Worm (Caenorhabditis elegans) whole organism, early embryonic: Measurements from ENCODE around the gene fbxa-59.

ENCODE experiments used
- F13C5.2 ChIP-seq: sonication (generic microtip); optimal IDR thresholded peaks from 2 replicates; lab custom pipeline; 2017; ENCODE audit warnings: mild to moderate bottlenecking, missing genetic modification characterization, inconsistent platforms, missing compliant biosample characterization
- aly-1 ChIP-seq: sonication (generic microtip); optimal IDR thresholded peaks from 2 replicates; lab custom pipeline; 2016; ENCODE audit warnings: missing genetic modification characterization, missing compliant biosample characterization
- ama-1 ChIP-seq: fragments of 150-350 bp; optimal IDR thresholded peaks from 2 replicates; lab custom pipeline; 2014
- ceh-36 ChIP-seq: sonication (generic microtip); optimal IDR thresholded peaks from 2 replicates; lab custom pipeline; 2016; ENCODE audit warnings: missing genetic modification characterization, inconsistent platforms, missing compliant biosample characterization
- ets-7 ChIP-seq: sonication (generic microtip); optimal IDR thresholded peaks from 2 replicates; lab custom pipeline; 2016; ENCODE audit warnings: missing genotype, missing genetic modification characterization, missing compliant biosample characterization
- flt-1 ChIP-seq: fragments of 200-800 bp; sonication (Bioruptor generic); IDR thresholded peaks from 2 replicates; pipeline ENCODE4 v1.3.6; 2022; ENCODE audit warnings: missing genetic modification characterization, missing compliant biosample characterization
- hmbx-1 ChIP-seq: sonication (generic microtip); optimal IDR thresholded peaks from 2 replicates; lab custom pipeline; 2016; ENCODE audit warnings: mild to moderate bottlenecking, missing genetic modification characterization, missing compliant biosample characterization
- hmg-4 ChIP-seq: fragments of 200-800 bp; sonication (Bioruptor generic); optimal IDR thresholded peaks from 2 replicates; lab custom pipeline; 2018; ENCODE audit warnings: mild to moderate bottlenecking, missing genetic modification characterization, missing compliant biosample characterization
- hnd-1 ChIP-seq: sonication (generic microtip); optimal IDR thresholded peaks from 2 replicates; lab custom pipeline; 2016; ENCODE audit warnings: missing genetic modification characterization, missing compliant biosample characterization
- pes-1 ChIP-seq: fragments of 200-800 bp; sonication (Bioruptor generic); IDR thresholded peaks from 2 replicates; pipeline ENCODE4 v1.3.6; 2022; ENCODE audit warnings: missing genetic modification reagents, missing genetic modification characterization, missing compliant biosample characterization
- scrt-1 ChIP-seq: fragments of 200-800 bp; sonication (Bioruptor generic); IDR thresholded peaks from 2 replicates; pipeline ENCODE4 v1.3.6; 2022; ENCODE audit warnings: missing genetic modification characterization, missing compliant biosample characterization
- sea-1 ChIP-seq: fragments of 200-800 bp; sonication (Bioruptor generic); conservative IDR thresholded peaks from 2 replicates; pipeline ENCODE4 v1.3.6; 2022; ENCODE audit warnings: missing genetic modification characterization, missing compliant biosample characterization
- tbx-11 ChIP-seq: fragments of 200-800 bp; sonication (Bioruptor generic); IDR thresholded peaks from 2 replicates; pipeline ENCODE4 v1.3.6; 2022; ENCODE audit warnings: missing genetic modification characterization, missing compliant biosample characterization
- tbx-37 ChIP-seq: fragments of 200-800 bp; sonication (Bioruptor generic); conservative IDR thresholded peaks from 2 replicates; pipeline ENCODE4 v1.3.6; 2022; ENCODE audit warnings: missing genetic modification reagents, missing genetic modification characterization, missing compliant biosample characterization
- tra-4 ChIP-seq: sonication (generic microtip); optimal IDR thresholded peaks from 2 replicates; lab custom pipeline; 2017; ENCODE audit warnings: missing genetic modification characterization, missing compliant biosample characterization

The fbxa-59 gene

ce11 chrIII:896904-897303, 46.4 kb downstream of the fbxa-59 start:
- TF ChIP-seq hnd-1 = no peak
- TF ChIP-seq tbx-11 (GFP tag; lab: Robert Waterston, UW) = no peak
- no peak for TF ChIP-seq flt-1 (GFP tag; lab: Robert Waterston, UW)
- no peak for TF ChIP-seq pes-1 (GFP tag; lab: Robert Waterston, UW)
- no peak for TF ChIP-seq aly-1
- no peak for TF ChIP-seq tbx-37 (GFP tag; lab: Robert Waterston, UW)
- no peak for TF ChIP-seq tra-4 (tag; lab: Kevin White, UChicago)
- no peak for TF ChIP-seq hmbx-1 (tag; lab: Kevin White, UChicago)
- TF ChIP-seq sea-1 (GFP tag; lab: Robert Waterston, UW) = no peak
- TF ChIP-seq F13C5.2 (tag; lab: Kevin White, UChicago) = no peak

- TF ChIP-seq ets-7 (no peak), hmg-4 (GFP tag; lab: Kevin White, UChicago) (no peak), pes-1 (GFP tag; lab: Robert Waterston, UW) (no peak), tbx-11 (GFP tag; lab: Robert Waterston, UW) (no peak)
These were observed 47.8 kb downstream of the fbxa-59 start, which contains the start of the genes ztf-18 and F23H11.2 for ce11 chrIII:895525-895924. Gene ztf-18, minus strand, starts transcription at chrIII:895712. Gene F23H11.2, plus strand, starts transcription at chrIII:895747.

- no peak for TF ChIP-seq scrt-1 (GFP tag; lab: Robert Waterston, UW)
- TF ChIP-seq tra-4 (tag; lab: Kevin White, UChicago) = no peak
- TF ChIP-seq F13C5.2 (tag; lab: Kevin White, UChicago) = no peak
- TF ChIP-seq aly-1 = no peak
- no peak for TF ChIP-seq flt-1 (GFP tag; lab: Robert Waterston, UW)
- TF ChIP-seq tbx-11 (GFP tag; lab: Robert Waterston, UW) = no peak
- TF ChIP-seq ama-1 (lab: Kevin White, UChicago) = no peak
- no peak for TF ChIP-seq ceh-36 (tag; lab: Kevin White, UChicago)
These were observed 52.3 kb downstream of the fbxa-59 start, which contains the start of gene T24C4.10 for ce11 chrIII:891014-891413. Gene T24C4.10, minus strand, starts transcription at chrIII:891243.
